Fruit fly (Drosophila melanogaster): ENCODE measurements around the gene CG10096.
A peak's percentile ranks its signal among the peaks of the same experiment; 100 is the strongest.

The CG10096 gene

dm6 chr3R:12425510-12426309, 29.9 kb upstream of the CG10096 start, which contains the start of gene Pp1-87B (continued):
- TF ChIP-seq CG18262 (tag; optimal IDR thresholded peaks at IDR 0.05), result peak; percentile 34
- TF ChIP-seq CoRest (tag; optimal IDR thresholded peaks at IDR 0.05), result peak; percentile 63
- no peak for TF ChIP-seq gcm (GFP tag; optimal IDR thresholded peaks at IDR 0.05)
- TF ChIP-seq amos (GFP tag; IDR thresholded peaks at IDR 0.05; ENCODE audit: partially characterized antibody), result peak; percentile 25; the same call in 1 of the 2 replicates
- no peak for TF ChIP-seq tio (GFP tag; optimal IDR thresholded peaks at IDR 0.05)
- no peak for TF ChIP-seq Sox100B (GFP tag; optimal IDR thresholded peaks at IDR 0.05)
- no peak for TF ChIP-seq disco-r (GFP tag; optimal IDR thresholded peaks at IDR 0.05)
- no peak for TF ChIP-seq CG10274 (GFP tag; optimal IDR thresholded peaks at IDR 0.05)
- peak; percentile 66 for TF ChIP-seq CG2116 (GFP tag; optimal IDR thresholded peaks at IDR 0.05)
- no peak for TF ChIP-seq gsb (GFP tag; IDR thresholded peaks at IDR 0.05)
- TF ChIP-seq otp (GFP tag; IDR thresholded peaks at IDR 0.05), result no peak
- no peak for TF ChIP-seq CG12219 (GFP tag; optimal IDR thresholded peaks at IDR 0.05)
- peak; percentile 70 for TF ChIP-seq kni (GFP tag; optimal IDR thresholded peaks at IDR 0.05)
- no peak for TF ChIP-seq CG13894 (tag; optimal IDR thresholded peaks at IDR 0.05)
- TF ChIP-seq crc (GFP tag; optimal IDR thresholded peaks at IDR 0.05), result no peak
- no peak for TF ChIP-seq Bdp1 (GFP tag; optimal IDR thresholded peaks at IDR 0.05)
- no peak for TF ChIP-seq Mrtf (GFP tag; IDR thresholded peaks at IDR 0.05)
- TF ChIP-seq gem (tag; optimal IDR thresholded peaks at IDR 0.05), result no peak
- no peak for TF ChIP-seq CG1024 (GFP tag; IDR thresholded peaks at IDR 0.05)
- no peak for TF ChIP-seq Trl (optimal IDR thresholded peaks at IDR 0.05)
- TF ChIP-seq Trl (GFP tag; optimal IDR thresholded peaks at IDR 0.05), result peak; percentile 7
- peak; percentile 13 for TF ChIP-seq Nf-YB (GFP tag; optimal IDR thresholded peaks at IDR 0.05)
- TF ChIP-seq CG8290 (GFP tag; optimal IDR thresholded peaks at IDR 0.05), result peak; percentile 39
- peak in 1 of 2 experiments; percentile 46 for TF ChIP-seq CG8290 (tag; optimal IDR thresholded peaks at IDR 0.05)
- no peak for TF ChIP-seq CG3407 (GFP tag; optimal IDR thresholded peaks at IDR 0.05)
- peak; percentile 45 for TF ChIP-seq CG30020 (tag; optimal IDR thresholded peaks at IDR 0.05)
- 0 out of 3 replicates have a peak, but pooled peaks have one; percentile 10 for TF ChIP-seq row (GFP tag; IDR thresholded peaks at IDR 0.05)
- TF ChIP-seq CG2889 (GFP tag; IDR thresholded peaks at IDR 0.05), result no peak
- no peak for TF ChIP-seq Dbx (GFP tag; IDR thresholded peaks at IDR 0.05)
- no peak for TF ChIP-seq CG2202 (tag; optimal IDR thresholded peaks at IDR 0.05)
- TF ChIP-seq CHES-1-like (GFP tag; optimal IDR thresholded peaks at IDR 0.05), result no peak
- no peak for TF ChIP-seq CG14965 (GFP tag; optimal IDR thresholded peaks at IDR 0.05; ENCODE audit: borderline replicate concordance)
- TF ChIP-seq CG17802 (tag; optimal IDR thresholded peaks at IDR 0.05), result no peak
- TF ChIP-seq jigr1 (GFP tag; IDR thresholded peaks at IDR 0.05), result no peak
- TF ChIP-seq toy (GFP tag; IDR thresholded peaks at IDR 0.05), result no peak
- TF ChIP-seq Taf1 (GFP tag; IDR thresholded peaks at IDR 0.05), result no peak
- no peak for TF ChIP-seq H15 (GFP tag; IDR thresholded peaks at IDR 0.05)
- TF ChIP-seq CG5953 (GFP tag; IDR thresholded peaks at IDR 0.05), result no peak
- no peak for TF ChIP-seq ham (GFP tag; IDR thresholded peaks at IDR 0.05)
- no peak for TF ChIP-seq h (optimal IDR thresholded peaks at IDR 0.05)
- TF ChIP-seq CG34422 (GFP tag; IDR thresholded peaks at IDR 0.05), result peak; percentile 31; the same call in 1 of the 3 replicates
- no peak for TF ChIP-seq ERR (GFP tag; optimal IDR thresholded peaks at IDR 0.05)
- no peak for TF ChIP-seq nerfin-2 (GFP tag; IDR thresholded peaks at IDR 0.05; ENCODE audit: partially characterized antibody)
- no peak for TF ChIP-seq CG6689 (GFP tag; IDR thresholded peaks at IDR 0.05)
- no peak for TF ChIP-seq Lpt (GFP tag; optimal IDR thresholded peaks at IDR 0.05)
- TF ChIP-seq org-1 (GFP tag; optimal IDR thresholded peaks at IDR 0.05), result no peak
- no peak for TF ChIP-seq gcm2 (GFP tag; optimal IDR thresholded peaks at IDR 0.05)
- TF ChIP-seq NK7.1 (GFP tag; optimal IDR thresholded peaks at IDR 0.05), result no peak
- TF ChIP-seq CG12104 (GFP tag; optimal IDR thresholded peaks at IDR 0.05), result peak; percentile 36
- TF ChIP-seq ap (GFP tag; IDR thresholded peaks at IDR 0.05), result no peak
- no peak for TF ChIP-seq CG8944 (GFP tag; optimal IDR thresholded peaks at IDR 0.05)
- TF ChIP-seq CG7839 (tag; optimal IDR thresholded peaks at IDR 0.05), result no peak
